Worm (Caenorhabditis elegans) whole organism, young adult: ENCODE measurements around the gene dhs-28.
A peak's percentile ranks its signal among the peaks of the same experiment; 100 is the strongest.

Experiments used
- D2030.7 ChIP-seq: fragments of 200-800 bp; sonication (Bioruptor generic); IDR thresholded peaks from 2 replicates; pipeline ENCODE4 v1.3.6; 2022; ENCODE audit warnings: missing genetic modification reagents, missing genetic modification characterization, missing compliant biosample characterization
- F39B2.1 ChIP-seq: fragments of 200-800 bp; sonication (Bioruptor generic); IDR thresholded peaks from 2 replicates; pipeline ENCODE4 v1.3.6; 2022; ENCODE audit warnings: missing genetic modification reagents, missing genetic modification characterization, missing compliant biosample characterization
- F49E8.2 ChIP-seq: sonication (generic microtip); optimal IDR thresholded peaks from 3 replicates; lab custom pipeline; 2017; ENCODE audit warnings: missing genetic modification characterization, mild to moderate bottlenecking, missing compliant biosample characterization, antibody characterized with exemption, moderate library complexity; ENCODE audit not compliant: insufficient read depth
- T07F8.4 ChIP-seq: sonication (generic microtip); optimal IDR thresholded peaks from 2 replicates; lab custom pipeline; 2016; ENCODE audit warnings: mild to moderate bottlenecking, missing genetic modification characterization, moderate library complexity, missing compliant biosample characterization
- Y53G8AR.9 ChIP-seq: fragments of 200-800 bp; sonication (Bioruptor generic); conservative IDR thresholded peaks from 2 replicates; pipeline ENCODE4 v1.3.6; 2022; ENCODE audit warnings: missing genetic modification reagents, missing genetic modification characterization, missing compliant biosample characterization
- Y56A3A.18 ChIP-seq: fragments of 200-800 bp; sonication (Bioruptor generic); IDR thresholded peaks from 2 replicates; pipeline ENCODE4 v1.3.6; 2022; ENCODE audit warnings: missing genetic modification reagents, missing genetic modification characterization, missing compliant biosample characterization
- Y79H2A.3 ChIP-seq: fragments of 200-800 bp; sonication (Bioruptor generic); conservative IDR thresholded peaks from 2 replicates; pipeline ENCODE4 v1.3.6; 2022; ENCODE audit warnings: missing genetic modification reagents, missing genetic modification characterization, missing compliant biosample characterization
- Y95B8A.8 ChIP-seq: fragments of 200-800 bp; sonication (Bioruptor generic); IDR thresholded peaks from 2 replicates; pipeline ENCODE4 v1.3.6; 2022; ENCODE audit warnings: missing genetic modification reagents, missing genetic modification characterization, missing compliant biosample characterization
- ZK185.1 ChIP-seq: sonication (generic microtip); optimal IDR thresholded peaks from 2 replicates; lab custom pipeline; 2016; ENCODE audit warnings: mild to moderate bottlenecking, missing genetic modification characterization, missing compliant biosample characterization; ENCODE audit not compliant: poor library complexity, severe bottlenecking
- atf-7 ChIP-seq: sonication (generic microtip); optimal IDR thresholded peaks from 2 replicates; lab custom pipeline; 2017; ENCODE audit warnings: mild to moderate bottlenecking, missing genetic modification characterization, missing compliant biosample characterization
- ccch-3 ChIP-seq: fragments of 200-800 bp; sonication (Bioruptor generic); optimal IDR thresholded peaks from 2 replicates; lab custom pipeline; 2018; ENCODE audit warnings: mild to moderate bottlenecking, missing genetic modification characterization, missing compliant biosample characterization
- cebp-1 ChIP-seq, 2 experiments: fragments of 200-800 bp in 1 of 2; sonication (Bioruptor generic) in 1 of 2; sonication (generic microtip) in 1 of 2; IDR thresholded peaks in 1 of 2; optimal IDR thresholded peaks in 1 of 2; 2 replicates each; pipeline versions ENCODE4 v1.3.6 to Lab custom; 2017 to 2022; ENCODE audit warnings: missing compliant biosample characterization in 2 of 2, missing genetic modification characterization in 2 of 2, mild to moderate bottlenecking in 1 of 2, missing genetic modification reagents in 1 of 2, moderate library complexity in 1 of 2
- chd-7 ChIP-seq: sonication (generic microtip); optimal IDR thresholded peaks from 2 replicates; lab custom pipeline; 2016; ENCODE audit warnings: mild to moderate bottlenecking, missing genetic modification characterization, moderate library complexity, missing compliant biosample characterization
- hmg-1.2 ChIP-seq: fragments of 200-800 bp; sonication (Bioruptor generic); IDR thresholded peaks from 2 replicates; pipeline ENCODE4 v1.3.6; 2022; ENCODE audit warnings: missing genetic modification reagents, missing genetic modification characterization, missing compliant biosample characterization
- let-526 ChIP-seq: fragments of 200-800 bp; sonication (Bioruptor generic); IDR thresholded peaks from 2 replicates; pipeline ENCODE4 v1.3.6; 2022; ENCODE audit warnings: missing genetic modification reagents, missing genetic modification characterization, missing compliant biosample characterization
- let-607 ChIP-seq, 2 experiments: fragments of 200-800 bp in 1 of 2; sonication (Bioruptor generic) in 1 of 2; sonication (generic microtip) in 1 of 2; optimal IDR thresholded peaks; 2 replicates each; lab custom pipeline; 2016 to 2018; ENCODE audit warnings: mild to moderate bottlenecking in 2 of 2, missing compliant biosample characterization in 2 of 2, missing genetic modification characterization in 2 of 2, moderate library complexity in 2 of 2, missing genotype in 1 of 2
- lin-26 ChIP-seq: fragments of 200-800 bp; sonication (Bioruptor generic); IDR thresholded peaks from 2 replicates; pipeline ENCODE4 v1.3.6; 2022; ENCODE audit warnings: missing genetic modification reagents, missing genetic modification characterization, missing compliant biosample characterization
- lir-1 ChIP-seq: fragments of 200-800 bp; sonication (Bioruptor generic); conservative IDR thresholded peaks from 2 replicates; pipeline ENCODE4 v1.3.6; 2022; ENCODE audit warnings: missing genetic modification reagents, missing genetic modification characterization, missing compliant biosample characterization
- lsl-1 ChIP-seq: fragments of 200-800 bp; sonication (Bioruptor generic); optimal IDR thresholded peaks from 2 replicates; lab custom pipeline; 2018; ENCODE audit warnings: mild to moderate bottlenecking, missing genetic modification characterization, moderate library complexity, missing compliant biosample characterization
- madf-10 ChIP-seq: sonication (generic microtip); optimal IDR thresholded peaks from 2 replicates; lab custom pipeline; 2016; ENCODE audit warnings: mild to moderate bottlenecking, missing genetic modification characterization, missing compliant biosample characterization
- nfyb-1 ChIP-seq: fragments of 200-800 bp; sonication (Bioruptor generic); IDR thresholded peaks from 2 replicates; pipeline ENCODE4 v1.3.6; 2022; ENCODE audit warnings: missing genetic modification reagents, missing genetic modification characterization, missing compliant biosample characterization
- nhr-80 ChIP-seq: sonication (generic microtip); optimal IDR thresholded peaks from 2 replicates; lab custom pipeline; 2016; ENCODE audit warnings: missing genetic modification characterization, missing compliant biosample characterization
- pha-4 ChIP-seq: fragments of 150-350 bp; sonication (generic microtip); optimal IDR thresholded peaks from 2 replicates; lab custom pipeline; 2014; ENCODE audit warnings: missing biosample characterization, missing genetic modification reagents, missing genetic modification characterization
- snpc-1.1 ChIP-seq: sonication (generic microtip); optimal IDR thresholded peaks from 2 replicates; lab custom pipeline; 2017; ENCODE audit warnings: missing genetic modification characterization, mild to moderate bottlenecking, missing compliant biosample characterization, antibody characterized with exemption, moderate library complexity, missing genotype, missing genetic modification reagents; ENCODE audit not compliant: insufficient read depth
- snpc-4 ChIP-seq, 5 experiments: fragments of 150-350 bp in 1 of 5; sonication (generic microtip) in 4 of 5; optimal IDR thresholded peaks; 2 replicates each; lab custom pipeline; 2014 to 2018; ENCODE audit warnings: missing genetic modification characterization in 5 of 5, missing biosample characterization in 3 of 5, antibody characterized with exemption in 2 of 5, mild to moderate bottlenecking in 2 of 5, missing compliant biosample characterization in 2 of 5, missing genotype in 2 of 5, moderate library complexity in 2 of 5, missing genetic modification reagents in 1 of 5
- unc-130 ChIP-seq: sonication (generic microtip); optimal IDR thresholded peaks from 2 replicates; lab custom pipeline; 2016; ENCODE audit warnings: missing genetic modification reagents, missing genetic modification characterization, missing compliant biosample characterization
- unc-62 ChIP-seq: fragments of 150-350 bp; optimal IDR thresholded peaks from 2 replicates; lab custom pipeline; 2014; ENCODE audit warnings: missing biosample characterization, missing genetic modification reagents, missing genetic modification characterization
- ztf-18 ChIP-seq: sonication (generic microtip); optimal IDR thresholded peaks from 2 replicates; lab custom pipeline; 2016; ENCODE audit warnings: missing genotype, mild to moderate bottlenecking, missing genetic modification characterization, missing compliant biosample characterization
- ztf-22 ChIP-seq: fragments of 200-800 bp; sonication (Bioruptor generic); optimal IDR thresholded peaks from 2 replicates; lab custom pipeline; 2018; ENCODE audit warnings: mild to moderate bottlenecking, missing genetic modification characterization, moderate library complexity, missing compliant biosample characterization
- ztf-25 ChIP-seq: fragments of 200-800 bp; sonication (Bioruptor generic); IDR thresholded peaks from 2 replicates; pipeline ENCODE4 v1.3.6; 2022; ENCODE audit warnings: missing genetic modification reagents, missing genetic modification characterization, missing compliant biosample characterization
- ztf-6 ChIP-seq: fragments of 200-800 bp; sonication (Bioruptor generic); IDR thresholded peaks from 2 replicates; pipeline ENCODE4 v1.3.6; 2022; ENCODE audit warnings: missing genetic modification reagents, missing genetic modification characterization, missing compliant biosample characterization

Gene dhs-28

ce11 chrX:6792281-6793003, 25.8 kb upstream of the dhs-28 start:
- TF ChIP-seq madf-10 (tag; lab: Kevin White, UChicago) = peak; percentile 68
- peak; percentile 65; the same call in 1 of the 2 replicates for TF ChIP-seq Y56A3A.18 (GFP tag; lab: Robert Waterston, UW)
- TF ChIP-seq ZK185.1 = peak; percentile 8
- 0 out of 2 replicates have a peak, but pooled peaks have one; percentile 15 for TF ChIP-seq let-526
- TF ChIP-seq nhr-80 = peak; percentile 63
- no peak for TF ChIP-seq unc-130 (GFP tag; lab: Kevin White, UChicago)
- peak; percentile 75; the same call in 1 of the 2 replicates for TF ChIP-seq nfyb-1
- 0 out of 2 replicates have a peak, but pooled peaks have one; percentile 27 for TF ChIP-seq cebp-1 (GFP tag; IDR thresholded peaks at IDR 0.05; lab: Robert Waterston, UW)
- peak; percentile 31 for TF ChIP-seq cebp-1 (tag; optimal IDR thresholded peaks at IDR 0.05; lab: Kevin White, UChicago)
- peak; percentile 23 for TF ChIP-seq atf-7 (tag; lab: Kevin White, UChicago)
- TF ChIP-seq T07F8.4 (tag; lab: Kevin White, UChicago) = no peak
- TF ChIP-seq Y53G8AR.9 = peak; percentile 90
- TF ChIP-seq let-607 (tag; optimal IDR thresholded peaks at IDR 0.05; lab: Kevin White, UChicago) = peak in 1 of 2 experiments; percentile 10
- TF ChIP-seq lir-1 (GFP tag; lab: Robert Waterston, UW) = no peak
- 0 out of 2 replicates have a peak, but pooled peaks have one; percentile 26 for TF ChIP-seq Y79H2A.3 (GFP tag; lab: Robert Waterston, UW)

- TF ChIP-seq D2030.7 (GFP tag; lab: Robert Waterston, UW) (no peak), cebp-1 (GFP tag; IDR thresholded peaks at IDR 0.05; lab: Robert Waterston, UW) (no peak), cebp-1 (tag; optimal IDR thresholded peaks at IDR 0.05; lab: Kevin White, UChicago) (peak; percentile 48), ztf-25 (GFP tag; lab: Robert Waterston, UW) (no peak), nhr-80 (peak; percentile 28), F49E8.2 (tag; lab: Kevin White, UChicago) (no peak), ztf-6 (GFP tag; lab: Robert Waterston, UW) (no peak), snpc-4 (GFP tag; optimal IDR thresholded peaks at IDR 0.05; lab: Kevin White, UChicago) (no peak), snpc-4 (tag; optimal IDR thresholded peaks at IDR 0.05; lab: Kevin White, UChicago) (no peak), chd-7 (tag; lab: Kevin White, UChicago) (no peak), pha-4 (tag; lab: Kevin White, UChicago) (no peak), lir-1 (GFP tag; lab: Robert Waterston, UW) (no peak), lsl-1 (GFP tag; lab: Kevin White, UChicago) (no peak), ztf-18 (no peak), Y95B8A.8 (GFP tag; lab: Robert Waterston, UW) (no peak), ccch-3 (GFP tag; lab: Kevin White, UChicago) (no peak), unc-62 (GFP tag; lab: Kevin White, UChicago) (no peak), hmg-1.2 (GFP tag; lab: Robert Waterston, UW) (no peak)
These were observed 22.3 kb upstream of the dhs-28 start for ce11 chrX:6795843-6796521.

ce11 chrX:6799776-6800175, 18.5 kb upstream of the dhs-28 start, which contains the start of gene M03A8.3:
TSS of gene M03A8.3 (plus strand) at chrX:6800053.
- peak; percentile 46 for TF ChIP-seq nhr-80
- no peak for TF ChIP-seq F39B2.1

ce11 chrX:6801546-6801945, 16.7 kb upstream of the dhs-28 start:
- TF ChIP-seq snpc-1.1 = no peak
- TF ChIP-seq atf-7 (tag; lab: Kevin White, UChicago) = no peak
- no peak for TF ChIP-seq ztf-22 (GFP tag; lab: Kevin White, UChicago)
- no peak for TF ChIP-seq lin-26 (GFP tag; lab: Robert Waterston, UW)
- TF ChIP-seq Y79H2A.3 (GFP tag; lab: Robert Waterston, UW) = no peak
